Fruit fly (Drosophila melanogaster): ENCODE results near the gene Cp38.

- TF ChIP-seq CG10274 (GFP tag; optimal IDR thresholded peaks at IDR 0.05) (no peak), CG8359 (GFP tag; optimal IDR thresholded peaks at IDR 0.05; ENCODE audit: borderline replicate concordance) (no peak), emc (GFP tag; optimal IDR thresholded peaks at IDR 0.05) (no peak), odd (GFP tag; optimal IDR thresholded peaks at IDR 0.05) (no peak)
These were observed 20.4 kb downstream of the Cp38 start for dm6 chrX:8502053-8502452.
